Worm (Caenorhabditis elegans) whole organism, L1 larva: Measurements from ENCODE around the gene tph-1.

Experiments used
- Y116A8C.19 ChIP-seq: sonication (generic microtip); optimal IDR thresholded peaks from 2 replicates; lab custom pipeline; 2016; ENCODE audit warnings: missing compliant biosample characterization, missing genetic modification characterization, borderline replicate concordance
- aha-1 ChIP-seq: fragments of 150-350 bp; optimal IDR thresholded peaks from 2 replicates; lab custom pipeline; 2014; ENCODE audit warnings: missing biosample characterization, missing genetic modification characterization
- alr-1 ChIP-seq: fragments of 200-800 bp; sonication (Bioruptor generic); optimal IDR thresholded peaks from 2 replicates; lab custom pipeline; 2018; ENCODE audit warnings: borderline replicate concordance, mild to moderate bottlenecking, missing genetic modification characterization, missing compliant biosample characterization
- aly-2 ChIP-seq: fragments of 150-350 bp; optimal IDR thresholded peaks from 2 replicates; lab custom pipeline; 2014; ENCODE audit warnings: missing biosample characterization, missing genetic modification characterization
- blmp-1 ChIP-seq: fragments of 150-350 bp; optimal IDR thresholded peaks from 2 replicates; lab custom pipeline; 2014; ENCODE audit warnings: missing biosample characterization, missing genetic modification characterization
- ceh-8 ChIP-seq: fragments of 200-800 bp; sonication (Bioruptor generic); optimal IDR thresholded peaks from 2 replicates; lab custom pipeline; 2018; ENCODE audit warnings: mild to moderate bottlenecking, missing genetic modification characterization, moderate library complexity, missing compliant biosample characterization
- ceh-90 ChIP-seq: sonication (generic microtip); optimal IDR thresholded peaks from 2 replicates; lab custom pipeline; 2016; ENCODE audit warnings: missing genetic modification characterization, missing compliant biosample characterization
- ces-1 ChIP-seq: fragments of 150-350 bp; optimal IDR thresholded peaks from 2 replicates; lab custom pipeline; 2014; ENCODE audit warnings: missing biosample characterization, missing genetic modification reagents, missing genetic modification characterization
- efl-1 ChIP-seq, 4 experiments: fragments of 150-350 bp; optimal IDR thresholded peaks in 3 of 4; peaks in 1 of 4; 1 replicate in 1 of 4; 2 replicates in 3 of 4; lab custom pipeline; 2014; ENCODE audit warnings: missing biosample characterization in 2 of 4, missing genetic modification characterization in 2 of 4, missing genetic modification reagents in 2 of 4
- elt-3 ChIP-seq, 6 experiments: fragments of 150-350 bp in 1 of 6; sonication (generic microtip); optimal IDR thresholded peaks; 2 replicates each; lab custom pipeline; 2017 to 2018; ENCODE audit warnings: missing biosample characterization in 6 of 6, missing genetic modification characterization in 6 of 6, inconsistent platforms in 1 of 6
- fkh-10 ChIP-seq: sonication (generic microtip); optimal IDR thresholded peaks from 2 replicates; lab custom pipeline; 2017; ENCODE audit warnings: missing biosample characterization, missing genetic modification reagents, missing genetic modification characterization
- fkh-8 ChIP-seq: sonication (generic microtip); optimal IDR thresholded peaks from 2 replicates; lab custom pipeline; 2016; ENCODE audit warnings: mild to moderate bottlenecking, missing genetic modification characterization, missing compliant biosample characterization
- grh-1 ChIP-seq: fragments of 200-800 bp; sonication (Bioruptor generic); IDR thresholded peaks from 2 replicates; pipeline ENCODE4 v1.3.6; 2022; ENCODE audit warnings: missing genetic modification reagents, missing genetic modification characterization, missing compliant biosample characterization
- hpl-2 ChIP-seq: fragments of 150-350 bp; optimal IDR thresholded peaks from 2 replicates; lab custom pipeline; 2014; ENCODE audit warnings: missing biosample characterization, missing genetic modification reagents, missing genetic modification characterization
- irx-1 ChIP-seq: sonication (generic microtip); optimal IDR thresholded peaks from 2 replicates; lab custom pipeline; 2016; ENCODE audit warnings: missing genetic modification characterization, missing compliant biosample characterization
- lin-13 ChIP-seq: fragments of 150-350 bp; optimal IDR thresholded peaks from 2 replicates; lab custom pipeline; 2014; ENCODE audit warnings: missing biosample characterization, missing genetic modification reagents, missing genetic modification characterization
- lin-15B ChIP-seq: fragments of 150-350 bp; sonication (generic microtip); optimal IDR thresholded peaks from 3 replicates; lab custom pipeline; 2014; ENCODE audit warnings: missing biosample characterization, missing genetic modification characterization
- lir-3 ChIP-seq: sonication (generic microtip); optimal IDR thresholded peaks from 2 replicates; lab custom pipeline; 2016; ENCODE audit warnings: mild to moderate bottlenecking, missing genetic modification characterization, moderate library complexity, missing compliant biosample characterization; ENCODE audit not compliant: poor library complexity
- mab-9 ChIP-seq: fragments of 200-800 bp; sonication (Bioruptor generic); IDR thresholded peaks from 2 replicates; pipeline ENCODE4 v1.3.6; 2022; ENCODE audit warnings: missing genetic modification reagents, missing genetic modification characterization, missing compliant biosample characterization
- mep-1 ChIP-seq: fragments of 150-350 bp; optimal IDR thresholded peaks from 2 replicates; lab custom pipeline; 2014; ENCODE audit warnings: missing biosample characterization, missing genetic modification characterization
- nhr-19 ChIP-seq: fragments of 200-800 bp; sonication (Bioruptor generic); conservative IDR thresholded peaks from 2 replicates; pipeline ENCODE4 v1.3.6; 2022; ENCODE audit warnings: missing genetic modification characterization, missing compliant biosample characterization
- nhr-20 ChIP-seq: sonication (generic microtip); optimal IDR thresholded peaks from 2 replicates; lab custom pipeline; 2016; ENCODE audit warnings: mild to moderate bottlenecking, missing genetic modification characterization, missing compliant biosample characterization
- nhr-237 ChIP-seq: fragments of 150-350 bp; optimal IDR thresholded peaks from 2 replicates; lab custom pipeline; 2014; ENCODE audit warnings: missing biosample characterization, missing genetic modification characterization
- nhr-28 ChIP-seq: fragments of 150-350 bp; optimal IDR thresholded peaks from 2 replicates; lab custom pipeline; 2014; ENCODE audit warnings: missing biosample characterization, missing genetic modification characterization
- nhr-71 ChIP-seq: sonication (generic microtip); optimal IDR thresholded peaks from 2 replicates; lab custom pipeline; 2016; ENCODE audit warnings: mild to moderate bottlenecking, missing genetic modification characterization, moderate library complexity, missing compliant biosample characterization
- nhr-77 ChIP-seq: fragments of 150-350 bp; optimal IDR thresholded peaks from 2 replicates; lab custom pipeline; 2014; ENCODE audit warnings: missing biosample characterization, missing genetic modification characterization
- nhr-85 ChIP-seq: sonication (generic microtip); peaks from one replicate; lab custom pipeline; 2016; ENCODE audit warnings: missing genetic modification characterization, inconsistent platforms, missing compliant biosample characterization
- skn-1 ChIP-seq: fragments of 150-350 bp; optimal IDR thresholded peaks from 2 replicates; lab custom pipeline; 2014; ENCODE audit warnings: missing biosample characterization, missing genetic modification characterization
- unc-98 ChIP-seq: fragments of 200-800 bp; sonication (Bioruptor generic); IDR thresholded peaks from 2 replicates; pipeline ENCODE4 v1.3.6; 2022; ENCODE audit warnings: missing genetic modification characterization, missing compliant biosample characterization
- vab-15 ChIP-seq: sonication (generic microtip); optimal IDR thresholded peaks from 2 replicates; lab custom pipeline; 2017; ENCODE audit warnings: missing genotype, mild to moderate bottlenecking, missing genetic modification characterization, missing compliant biosample characterization
- ztf-11 ChIP-seq, 2 experiments: sonication (generic microtip); optimal IDR thresholded peaks; 2 replicates each; lab custom pipeline; 2016 to 2017; ENCODE audit warnings: missing genetic modification characterization in 2 of 2, missing biosample characterization in 1 of 2, missing compliant biosample characterization in 1 of 2

Gene tph-1

DNA sequence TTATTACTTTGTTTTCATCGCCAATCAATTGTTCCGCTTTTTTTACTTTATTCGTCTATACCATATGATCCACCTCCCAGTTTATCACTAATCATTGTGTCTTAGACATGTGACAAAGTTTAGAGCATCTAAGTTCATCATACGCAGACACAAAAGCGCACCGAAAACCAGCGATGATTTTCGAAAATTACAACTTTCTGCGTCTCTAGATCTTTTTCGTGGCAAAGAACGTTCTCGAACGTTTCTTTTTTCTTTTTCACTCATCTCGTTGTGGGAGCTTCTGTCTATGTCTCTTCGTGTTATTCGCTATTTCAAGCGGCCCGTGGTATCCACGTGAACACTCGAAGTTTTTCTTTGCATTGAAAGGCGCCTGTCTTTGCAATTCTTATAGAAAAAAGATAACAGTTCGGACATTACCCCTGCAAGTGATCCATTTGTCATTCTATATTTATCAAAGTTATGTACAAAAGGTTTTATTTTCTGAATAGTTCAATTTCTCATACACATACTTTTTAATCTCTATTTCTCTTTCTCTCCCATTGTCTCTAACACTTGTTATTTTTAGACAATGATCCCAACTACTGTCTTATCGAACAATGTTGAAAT, 20.0 kb upstream of the tph-1 start, which contains the start of gene ZK1290.5 (continued):
- TF ChIP-seq mep-1, result peak; percentile 87
- TF ChIP-seq vab-15 (tag; lab: Kevin White, UChicago), result no peak
- peak; percentile 60 for TF ChIP-seq lir-3 (tag; lab: Kevin White, UChicago)
- no peak for TF ChIP-seq ces-1
- TF ChIP-seq aha-1 (tag; lab: Kevin White, UChicago), result no peak
- peak; percentile 47; the same call in 1 of the 2 replicates for TF ChIP-seq unc-98 (GFP tag; lab: Robert Waterston, UW)
- TF ChIP-seq nhr-20 (tag; lab: Kevin White, UChicago), result peak; percentile 97
- TF ChIP-seq lin-13 (GFP tag; lab: Kevin White, UChicago), result peak; percentile 54
- peak in 4 of 6 experiments; percentile 9 to 89 (median 72) for TF ChIP-seq elt-3 (tag; optimal IDR thresholded peaks at IDR 0.05; lab: Kevin White, UChicago)
- TF ChIP-seq blmp-1 (tag; lab: Kevin White, UChicago), result peak; percentile 84
- peak; percentile 87 for TF ChIP-seq fkh-8 (tag; lab: Kevin White, UChicago)
- peak; percentile 15; the same call in 1 of the 2 replicates for TF ChIP-seq mab-9
- peak; percentile 83 for TF ChIP-seq skn-1
- TF ChIP-seq alr-1 (tag; lab: Kevin White, UChicago), result no peak
- TF ChIP-seq nhr-237 (tag; lab: Kevin White, UChicago), result peak; percentile 30

ce11 chrII:7530944-7531343, 18.2 kb upstream of the tph-1 start, which contains the start of gene wrt-1:
Gene wrt-1 (plus strand): TSS chrII:7530996.
- TF ChIP-seq blmp-1 (tag; lab: Kevin White, UChicago), result peak; percentile 94
- TF ChIP-seq aly-2 (tag; lab: Kevin White, UChicago), result no peak
- TF ChIP-seq efl-1 (optimal IDR thresholded peaks at IDR 0.05; lab: Kevin White, UChicago), result no peak
- peak in 1 of 2 experiments; percentile 10 for TF ChIP-seq efl-1 (GFP tag; optimal IDR thresholded peaks at IDR 0.05 in 1 of 2; lab: Kevin White, UChicago)
- no peak for TF ChIP-seq irx-1 (tag; lab: Kevin White, UChicago)

- TF ChIP-seq nhr-28 (tag; lab: Kevin White, UChicago), result no peak
- TF ChIP-seq grh-1 (GFP tag; lab: Robert Waterston, UW), result peak; percentile 62; the same call in 1 of the 2 replicates
- TF ChIP-seq elt-3 (tag; optimal IDR thresholded peaks at IDR 0.05; lab: Kevin White, UChicago), result peak in 3 of 6 experiments; percentile 3 to 26 (median 9)
- no peak for TF ChIP-seq efl-1 (optimal IDR thresholded peaks at IDR 0.05; lab: Kevin White, UChicago)
- peak in 1 of 2 experiments; percentile 72 for TF ChIP-seq efl-1 (GFP tag; optimal IDR thresholded peaks at IDR 0.05 in 1 of 2; lab: Kevin White, UChicago)
- TF ChIP-seq nhr-85 (tag; lab: Kevin White, UChicago), result peak; percentile 69
- peak; percentile 64 for TF ChIP-seq blmp-1 (tag; lab: Kevin White, UChicago)
- TF ChIP-seq fkh-10 (GFP tag; lab: Kevin White, UChicago), result no peak
- TF ChIP-seq unc-98 (GFP tag; lab: Robert Waterston, UW), result no peak
- no peak for TF ChIP-seq ceh-90 (tag; lab: Kevin White, UChicago)
- no peak for TF ChIP-seq hpl-2 (GFP tag; lab: Kevin White, UChicago)
These were observed 17.7 kb upstream of the tph-1 start for ce11 chrII:7531478-7531877.

- peak; percentile 91 for TF ChIP-seq blmp-1 (tag; lab: Kevin White, UChicago)
- no peak for TF ChIP-seq nhr-77
- peak; percentile 57 for TF ChIP-seq nhr-85 (tag; lab: Kevin White, UChicago)
These were observed 14.8 kb upstream of the tph-1 start, which contains the start of gene wrt-10 for ce11 chrII:7534369-7534768. Gene wrt-10 (minus strand): TSS chrII:7534563.

DNA sequence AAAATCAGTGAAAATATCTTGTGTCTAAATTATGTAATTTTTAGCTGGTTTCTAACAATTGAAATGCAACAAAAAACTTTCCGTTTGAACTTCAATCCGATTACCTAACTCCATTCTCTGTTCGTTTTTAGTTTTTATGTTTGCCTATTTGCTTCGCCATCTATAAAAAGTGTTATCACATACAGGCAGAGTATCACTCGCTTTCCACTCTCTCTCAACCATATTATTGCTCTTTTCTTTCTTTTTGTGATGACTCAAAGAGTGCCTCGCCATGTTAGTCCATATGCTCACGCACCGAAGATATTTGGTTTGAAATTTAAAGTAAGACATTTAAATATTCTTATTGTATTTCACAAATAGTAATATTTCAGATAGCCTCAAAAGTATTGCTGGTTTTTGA, 14.2 kb upstream of the tph-1 start, which contains the start of gene ZK1290.13:
TSS of gene ZK1290.13 (plus strand) at position 73 of the 400 bp plus-strand sequence.
- no peak for TF ChIP-seq ztf-11 (tag; optimal IDR thresholded peaks at IDR 0.05; lab: Kevin White, UChicago)
- TF ChIP-seq ceh-8 (GFP tag; lab: Kevin White, UChicago), result no peak
- no peak for TF ChIP-seq Y116A8C.19 (tag; lab: Kevin White, UChicago)
- no peak for TF ChIP-seq nhr-71 (tag; lab: Kevin White, UChicago)
- TF ChIP-seq nhr-19 (GFP tag; lab: Robert Waterston, UW), result no peak
- no peak for TF ChIP-seq lin-15B (tag; lab: Kevin White, UChicago)
